Worm (Caenorhabditis elegans) whole organism, late embryonic: ENCODE results near the gene T23F2.5.

Experiments
- ahr-1 ChIP-seq: sonication (generic microtip); optimal IDR thresholded peaks from 2 replicates; lab custom pipeline; 2016; ENCODE audit warnings: missing genetic modification characterization, missing compliant biosample characterization
- ceh-34 ChIP-seq: sonication (generic microtip); optimal IDR thresholded peaks from 2 replicates; lab custom pipeline; 2016; ENCODE audit warnings: mild to moderate bottlenecking, missing genetic modification characterization, missing compliant biosample characterization
- ceh-45 ChIP-seq: fragments of 200-800 bp; sonication (Bioruptor generic); IDR thresholded peaks from 2 replicates; pipeline ENCODE4 v1.3.6; 2022; ENCODE audit warnings: missing genetic modification reagents, missing genetic modification characterization, missing compliant biosample characterization
- dve-1 ChIP-seq: sonication (generic microtip); optimal IDR thresholded peaks from 2 replicates; lab custom pipeline; 2017; ENCODE audit warnings: antibody characterized with exemption, mild to moderate bottlenecking, missing genetic modification characterization, missing compliant biosample characterization
- ets-4 ChIP-seq: sonication (generic microtip); optimal IDR thresholded peaks from 2 replicates; lab custom pipeline; 2016; ENCODE audit warnings: missing genetic modification characterization, missing compliant biosample characterization
- eyg-1 ChIP-seq: sonication (generic microtip); optimal IDR thresholded peaks from 2 replicates; lab custom pipeline; 2016; ENCODE audit warnings: missing genotype, missing genetic modification characterization, missing compliant biosample characterization
- nfya-1 ChIP-seq: sonication (generic microtip); optimal IDR thresholded peaks from 2 replicates; lab custom pipeline; 2017; ENCODE audit warnings: missing genetic modification characterization, mild to moderate bottlenecking, missing compliant biosample characterization, antibody characterized with exemption, moderate library complexity
- pha-4 ChIP-seq: fragments of 150-350 bp; optimal IDR thresholded peaks from 2 replicates; lab custom pipeline; 2018; ENCODE audit warnings: missing biosample characterization, missing genetic modification reagents, missing genetic modification characterization
- rnt-1 ChIP-seq: sonication (generic microtip); optimal IDR thresholded peaks from 2 replicates; lab custom pipeline; 2016; ENCODE audit warnings: missing genetic modification characterization, missing compliant biosample characterization
- sdc-2 ChIP-seq: sonication (generic microtip); optimal IDR thresholded peaks from 2 replicates; lab custom pipeline; 2016; ENCODE audit warnings: missing genotype, missing genetic modification characterization, missing compliant biosample characterization
- ttx-3 ChIP-seq: sonication (generic microtip); optimal IDR thresholded peaks from 2 replicates; lab custom pipeline; 2016; ENCODE audit warnings: missing genetic modification reagents, missing genetic modification characterization, missing compliant biosample characterization
- ztf-16 ChIP-seq: sonication (generic microtip); optimal IDR thresholded peaks from 2 replicates; lab custom pipeline; 2017; ENCODE audit warnings: missing genetic modification characterization, missing compliant biosample characterization

DNA sequence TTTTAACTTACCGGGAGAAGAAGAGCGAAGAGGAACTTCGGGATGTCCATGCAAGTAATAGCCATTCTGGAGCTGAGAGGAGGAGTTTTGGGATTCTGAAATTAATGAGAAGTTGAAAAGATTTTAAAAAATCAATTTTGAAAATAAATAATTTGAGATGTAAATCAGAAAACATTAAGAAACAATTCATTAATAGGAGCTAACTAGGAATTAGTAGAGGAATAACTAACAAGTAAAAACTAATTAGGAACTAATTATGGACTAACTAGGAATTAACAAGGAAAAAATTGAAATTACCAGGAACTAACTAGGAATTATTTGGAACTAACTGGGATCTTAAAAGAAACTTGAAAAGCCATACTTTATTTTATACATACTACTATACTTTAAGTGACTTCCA, 2.0 kb downstream of the T23F2.5 start, which contains the start of gene T23F2.4:
- no peak for TF ChIP-seq ttx-3
- no peak for TF ChIP-seq ets-4
- no peak for TF ChIP-seq pha-4 (tag; lab: Kevin White, UChicago)
- TF ChIP-seq ztf-16 (tag; lab: Kevin White, UChicago) = no peak
- TF ChIP-seq dve-1 (tag; lab: Kevin White, UChicago) = no peak
- TF ChIP-seq sdc-2 (tag; lab: Kevin White, UChicago) = no peak
- TF ChIP-seq eyg-1 (tag; lab: Kevin White, UChicago) = no peak
- TF ChIP-seq ahr-1 (tag; lab: Kevin White, UChicago) = no peak
- no peak for TF ChIP-seq nfya-1 (tag; lab: Kevin White, UChicago)
- no peak for TF ChIP-seq ceh-34 (tag; lab: Kevin White, UChicago)
- no peak for TF ChIP-seq rnt-1
- no peak for TF ChIP-seq ceh-45 (GFP tag; lab: Robert Waterston, UW)
